Worm (Caenorhabditis elegans): Measurements from ENCODE around the gene srh-185.

ce11 chrV:3107450-3107849 is 41.4 kb downstream of the srh-185 start, which contains the start of gene str-68:
- TF ChIP-seq flt-1 (GFP tag; IDR thresholded peaks at IDR 0.05), result no peak
- TF ChIP-seq T22C8.4 (GFP tag; IDR thresholded peaks at IDR 0.05), result no peak
- no peak for TF ChIP-seq tab-1 (GFP tag; IDR thresholded peaks at IDR 0.05)
- TF ChIP-seq med-1 (GFP tag; optimal IDR thresholded peaks at IDR 0.05; ENCODE audit: insufficient read depth), result no peak
- TF ChIP-seq ztf-23 (GFP tag; IDR thresholded peaks at IDR 0.05), result no peak
- TF ChIP-seq klf-2 (GFP tag; conservative IDR thresholded peaks at IDR 0.05), result no peak
- TF ChIP-seq cog-1 (tag; optimal IDR thresholded peaks at IDR 0.05), result no peak
- TF ChIP-seq ref-1 (GFP tag; conservative IDR thresholded peaks at IDR 0.05), result no peak
- TF ChIP-seq ztf-29 (GFP tag; IDR thresholded peaks at IDR 0.05), result no peak

Measured in whole organism, midembryonic.